Fruit fly (Drosophila melanogaster): Measurements from ENCODE around the gene CG31915.
A peak's percentile ranks its signal among the peaks of the same experiment; 100 is the strongest.

CG31915 gene

DNA sequence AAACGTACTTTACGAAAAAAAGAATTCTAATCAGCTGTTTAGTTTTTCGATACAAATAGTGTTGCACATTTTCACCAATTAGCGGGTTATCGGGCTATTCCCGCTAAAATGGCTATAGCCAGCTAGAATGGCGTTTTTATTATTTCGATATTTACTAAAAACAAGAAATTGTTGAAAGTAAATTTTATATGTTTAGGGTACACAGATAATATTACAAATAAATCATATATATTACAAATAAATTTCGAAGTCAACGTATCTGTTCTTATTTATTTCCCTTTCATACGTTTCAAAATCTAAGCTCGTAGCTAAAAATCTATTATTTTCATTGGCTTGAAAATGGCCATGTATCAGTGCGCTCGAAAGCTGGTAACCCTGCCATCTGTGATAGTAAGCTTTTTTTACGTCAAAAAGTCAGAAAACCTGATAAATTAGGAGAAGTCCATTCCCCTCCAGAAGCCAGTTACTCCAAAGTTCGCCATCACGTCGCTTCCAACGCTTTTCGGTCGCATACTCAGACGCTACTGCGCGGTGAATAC, 8.0 kb upstream of the CG31915 start, which contains the start of the genes CG7382 and cl (continued):
- TF ChIP-seq CG10267 (tag; optimal IDR thresholded peaks at IDR 0.05) (peak; percentile 64), sqz (GFP tag; optimal IDR thresholded peaks at IDR 0.05) (peak; percentile 65), CG15479 (GFP tag; optimal IDR thresholded peaks at IDR 0.05) (no peak), CG10543 (GFP tag; optimal IDR thresholded peaks at IDR 0.05) (peak; percentile 57), sr (GFP tag; IDR thresholded peaks at IDR 0.05) (no peak), seq (GFP tag; IDR thresholded peaks at IDR 0.05) (no peak), Sin3A (optimal IDR thresholded peaks at IDR 0.05) (peak; percentile 81), luna (GFP tag; optimal IDR thresholded peaks at IDR 0.05) (no peak), rib (GFP tag; IDR thresholded peaks at IDR 0.05) (no peak), fd3F (GFP tag; optimal IDR thresholded peaks at IDR 0.05) (peak; percentile 11), CG9817 (tag; optimal IDR thresholded peaks at IDR 0.05) (peak; percentile 34), az2 (GFP tag; optimal IDR thresholded peaks at IDR 0.05) (peak; percentile 54), CG14050 (GFP tag; IDR thresholded peaks at IDR 0.05) (no peak), CG14667 (GFP tag; IDR thresholded peaks at IDR 0.05) (no peak), Scr (GFP tag; IDR thresholded peaks at IDR 0.05; ENCODE audit: partially characterized antibody) (no peak), lov (optimal IDR thresholded peaks at IDR 0.05) (no peak), lov (GFP tag; IDR thresholded peaks at IDR 0.05) (no peak), Hey (tag; optimal IDR thresholded peaks at IDR 0.05) (no peak), gsb (GFP tag; IDR thresholded peaks at IDR 0.05) (no peak), CG8924 (tag; optimal IDR thresholded peaks at IDR 0.05) (peak; percentile 22), Taf1 (GFP tag; IDR thresholded peaks at IDR 0.05) (no peak), gce (GFP tag; IDR thresholded peaks at IDR 0.05) (no peak), fd102C (GFP tag; optimal IDR thresholded peaks at IDR 0.05) (no peak), Ssrp (tag; optimal IDR thresholded peaks at IDR 0.05) (peak; percentile 39), Fer3 (tag; optimal IDR thresholded peaks at IDR 0.05) (no peak), lbe (GFP tag; optimal IDR thresholded peaks at IDR 0.05) (no peak), cg (GFP tag; optimal IDR thresholded peaks at IDR 0.05) (no peak), Oaz (GFP tag; IDR thresholded peaks at IDR 0.05) (no peak), ac (GFP tag; optimal IDR thresholded peaks at IDR 0.05) (no peak), CG31365 (tag; optimal IDR thresholded peaks at IDR 0.05) (no peak), esg (GFP tag; conservative IDR thresholded peaks at IDR 0.05) (no peak), MBD-R2 (GFP tag; IDR thresholded peaks at IDR 0.05) (peak; percentile 38; the same call in 1 of the 2 replicates), CG7556 (GFP tag; optimal IDR thresholded peaks at IDR 0.05) (peak; percentile 27), nerfin-2 (GFP tag; IDR thresholded peaks at IDR 0.05; ENCODE audit: partially characterized antibody) (no peak), HHEX (GFP tag; optimal IDR thresholded peaks at IDR 0.05) (no peak), CG8478 (optimal IDR thresholded peaks at IDR 0.05) (no peak), Mes4 (GFP tag; optimal IDR thresholded peaks at IDR 0.05) (no peak), Nf-YA (GFP tag; IDR thresholded peaks at IDR 0.05) (no peak), Atf6 (GFP tag; IDR thresholded peaks at IDR 0.05) (no peak), knrl (GFP tag; IDR thresholded peaks at IDR 0.05; ENCODE audit: partially characterized antibody) (no peak), tna (GFP tag; IDR thresholded peaks at IDR 0.05; ENCODE audit: partially characterized antibody) (no peak), Elba2 (GFP tag; optimal IDR thresholded peaks at IDR 0.05) (no peak), unpg (GFP tag; optimal IDR thresholded peaks at IDR 0.05) (no peak), Neu2 (GFP tag; optimal IDR thresholded peaks at IDR 0.05; ENCODE audit: borderline replicate concordance) (no peak), CG3281 (GFP tag; optimal IDR thresholded peaks at IDR 0.05) (no peak), CG8290 (GFP tag; optimal IDR thresholded peaks at IDR 0.05) (peak; percentile 46), CG8290 (tag; optimal IDR thresholded peaks at IDR 0.05) (no peak), usp (GFP tag; optimal IDR thresholded peaks at IDR 0.05) (no peak), vvl (GFP tag; IDR thresholded peaks at IDR 0.05) (no peak), CG8765 (GFP tag; IDR thresholded peaks at IDR 0.05) (no peak), lmd (GFP tag; IDR thresholded peaks at IDR 0.05) (peak; percentile 33; the same call in 1 of the 2 replicates), grn (GFP tag; optimal IDR thresholded peaks at IDR 0.05) (no peak), sisA (GFP tag; IDR thresholded peaks at IDR 0.05) (peak; percentile 43)
